Fruit fly (Drosophila melanogaster) S2 (cell line): ENCODE measurements around the gene CG2218.

ENCODE experiments used
- CG8478 ChIP-seq: fragments of >200 bp; optimal IDR thresholded peaks from 2 replicates; lab custom pipeline; 2018
- CTCF ChIP-seq, 2 experiments: fragments of >200 bp; optimal IDR thresholded peaks; 2 replicates each; lab custom pipeline; 2018

CG2218 gene

DNA sequence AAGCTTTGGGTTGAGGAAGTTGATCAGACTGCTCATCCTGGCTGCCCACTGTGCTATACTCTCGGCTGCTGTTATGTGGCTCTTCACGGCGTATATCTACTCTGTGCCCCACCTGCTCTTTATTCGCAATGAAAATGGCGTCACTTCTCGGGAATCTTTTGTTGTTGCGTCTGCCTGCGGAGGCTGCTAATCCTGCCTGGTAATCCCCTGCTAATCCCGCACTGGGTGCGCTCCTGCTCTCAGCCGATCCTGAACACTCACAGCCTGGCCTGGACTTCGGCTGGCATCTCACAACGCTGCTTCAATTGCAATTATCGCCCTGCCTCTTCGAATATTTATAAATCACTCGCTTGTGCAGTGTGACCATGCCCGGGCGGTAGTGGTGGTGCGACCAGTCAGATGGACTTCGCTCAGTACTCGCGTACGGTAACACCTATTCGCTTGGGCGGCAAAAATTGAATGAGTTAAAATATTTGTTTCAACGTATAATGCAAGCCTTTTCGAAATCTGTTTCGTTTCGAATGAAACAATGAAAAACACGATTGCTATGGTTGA, at the start of gene CG2218:
CG2218 (minus strand) TSS at position 472 of the 555 bp plus-strand sequence.
- TF ChIP-seq CTCF (optimal IDR thresholded peaks at IDR 0.05; lab: Kevin White, UChicago) (peak; percentile 1 to 44), CG8478 (no peak)

DNA sequence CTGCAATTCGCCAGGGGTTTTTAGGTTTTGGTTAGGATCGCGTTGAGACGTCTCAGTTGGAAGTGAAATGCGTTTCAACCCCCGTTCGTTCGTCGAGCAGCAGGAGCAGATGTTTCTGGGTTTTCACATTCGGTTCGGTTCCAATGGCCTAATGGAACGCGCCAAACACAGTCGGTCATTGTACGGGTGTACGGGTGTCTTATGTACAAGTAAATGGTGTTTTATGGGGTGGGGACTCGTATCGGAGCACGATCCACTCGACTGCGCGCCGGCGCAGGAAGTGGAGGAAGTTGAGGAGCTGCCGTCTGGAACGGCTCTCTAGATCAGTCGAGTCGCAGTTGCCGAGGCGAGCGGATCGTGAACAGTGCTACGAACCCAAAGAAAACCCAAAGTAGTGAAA, 48.3 kb upstream of the CG2218 start, which contains the start of gene spdo:
spdo (plus strand) TSS at position 318 of the 400 bp plus-strand sequence.
- TF ChIP-seq CG8478 = no peak
- TF ChIP-seq CTCF (optimal IDR thresholded peaks at IDR 0.05; lab: Kevin White, UChicago) = no peak

DNA sequence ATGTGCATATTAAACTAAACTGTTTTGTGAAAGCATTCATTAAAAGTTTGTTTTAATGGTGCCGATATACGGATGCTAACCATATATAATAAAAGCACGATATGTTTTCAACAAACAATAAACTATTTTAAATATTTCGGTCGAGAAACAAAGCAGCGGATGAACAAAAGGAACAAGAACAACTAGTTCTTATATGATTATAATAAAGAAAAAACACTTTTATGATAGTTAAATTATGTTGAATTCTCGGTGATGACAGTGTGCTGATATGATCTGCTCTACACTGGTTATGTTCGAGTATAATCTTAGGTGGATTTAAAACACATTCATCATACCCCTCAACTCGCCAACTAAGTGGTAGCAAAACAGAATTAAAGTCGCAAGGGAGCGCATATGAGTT, 47.8 kb upstream of the CG2218 start:
- TF ChIP-seq CG8478 (no peak), CTCF (optimal IDR thresholded peaks at IDR 0.05; lab: Kevin White, UChicago) (no peak)

DNA sequence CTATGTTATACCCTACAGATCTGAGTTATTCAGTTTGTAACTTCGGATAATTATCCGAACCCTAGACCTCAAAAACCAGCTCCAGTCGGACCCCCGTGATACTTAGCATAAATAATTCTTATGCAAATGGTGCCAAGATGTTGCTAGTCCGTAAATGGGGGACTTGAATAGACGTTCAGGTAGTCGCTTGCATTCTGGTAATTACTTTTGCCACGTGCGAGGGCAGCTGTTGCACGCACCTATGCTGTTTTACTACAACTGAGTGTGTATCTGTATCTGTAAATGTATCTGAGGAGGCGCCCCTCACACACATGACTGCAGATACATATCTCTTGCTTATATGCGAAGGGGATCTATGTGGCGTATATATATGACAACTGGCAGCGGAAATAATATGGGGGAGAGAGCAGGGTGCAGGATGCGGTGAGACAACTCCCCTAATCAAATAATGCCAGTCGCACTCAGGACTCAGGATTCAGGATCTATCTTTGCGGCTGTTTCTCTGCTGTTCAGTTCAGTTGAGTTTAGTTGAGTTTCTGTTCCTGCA, 46.7 kb upstream of the CG2218 start:
- TF ChIP-seq CTCF (optimal IDR thresholded peaks at IDR 0.05; lab: Kevin White, UChicago) = no peak
- TF ChIP-seq CG8478 = no peak

DNA sequence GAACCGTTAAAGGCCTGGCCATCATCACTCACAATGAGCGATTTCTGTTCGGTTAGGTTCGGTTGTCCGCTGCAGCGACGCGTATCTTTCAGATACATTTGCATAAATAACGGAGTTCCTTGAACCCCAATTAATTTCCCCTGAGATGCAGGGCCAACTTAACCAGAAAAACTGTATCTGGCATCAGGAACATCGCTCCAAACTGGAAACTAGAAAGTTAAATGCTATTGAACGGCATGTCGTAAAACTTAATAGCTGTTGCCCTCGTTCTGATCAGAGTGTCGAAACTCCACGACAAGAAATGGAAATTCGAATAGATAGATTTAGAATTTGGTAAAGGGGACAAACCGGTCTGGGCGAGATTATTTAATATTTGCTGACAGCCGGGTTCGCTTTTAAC, 44.3 kb upstream of the CG2218 start:
- TF ChIP-seq CTCF (optimal IDR thresholded peaks at IDR 0.05; lab: Kevin White, UChicago) = no peak
- TF ChIP-seq CG8478 = no peak

DNA sequence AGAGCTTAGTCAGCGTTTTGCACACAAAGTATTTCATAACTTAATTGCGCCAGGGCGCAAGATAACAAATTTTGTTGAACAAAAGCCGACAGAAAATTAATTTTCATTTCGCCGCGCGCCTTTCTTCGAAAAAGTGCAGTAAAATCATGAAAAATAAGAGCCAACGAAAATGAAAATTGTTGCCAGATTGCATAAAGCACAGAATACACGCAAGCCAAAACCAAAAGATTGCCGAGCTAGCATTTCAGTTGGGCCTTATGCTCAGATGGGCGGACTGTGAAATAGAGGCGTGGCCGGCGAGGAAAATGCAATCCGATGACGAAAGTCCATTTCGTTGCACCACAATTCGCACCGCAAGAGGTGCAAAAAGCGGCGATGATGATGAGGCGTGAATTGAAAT, 42.6 kb upstream of the CG2218 start:
- TF ChIP-seq CTCF (optimal IDR thresholded peaks at IDR 0.05; lab: Kevin White, UChicago) (no peak), CG8478 (no peak)

DNA sequence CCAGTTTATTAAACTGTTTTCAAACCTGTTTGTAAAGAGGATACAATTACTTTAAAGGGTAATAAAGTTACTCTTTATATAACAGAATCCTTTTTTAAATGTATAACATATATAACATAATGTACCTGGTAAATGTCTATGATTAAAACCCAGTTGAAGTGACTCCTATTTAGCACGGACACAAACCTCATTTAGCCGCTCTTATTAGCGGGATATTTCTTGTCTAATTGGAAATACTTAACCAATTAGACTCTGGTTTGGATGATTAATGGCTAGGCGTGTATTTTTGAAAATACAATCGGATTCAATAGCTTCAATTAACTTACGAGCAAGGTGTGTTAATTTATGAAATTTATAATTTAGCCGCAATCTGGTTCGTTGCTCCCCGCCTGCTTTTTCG, 39.0 kb upstream of the CG2218 start:
- TF ChIP-seq CTCF (optimal IDR thresholded peaks at IDR 0.05; lab: Kevin White, UChicago) (peak; percentile 21 to 58), CG8478 (no peak)

DNA sequence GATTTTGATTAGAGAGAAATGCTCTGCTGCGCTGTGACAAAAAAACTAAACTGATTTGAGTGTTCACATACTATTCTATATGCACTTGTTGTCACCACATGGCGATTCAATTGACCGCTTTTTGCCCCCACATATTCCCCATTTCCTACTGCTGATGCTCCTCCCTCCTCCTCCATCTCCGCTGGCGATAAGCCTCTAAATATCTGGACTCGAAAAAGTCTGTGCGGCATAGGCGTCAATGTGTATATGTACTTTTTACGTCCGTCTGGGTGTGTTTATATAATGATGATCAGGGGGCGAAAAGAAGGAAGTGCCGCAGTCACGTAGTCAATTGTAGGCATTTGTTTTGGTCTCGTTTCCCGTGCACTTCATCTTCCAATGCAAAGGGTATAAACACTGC, 38.4 kb upstream of the CG2218 start:
- TF ChIP-seq CTCF (optimal IDR thresholded peaks at IDR 0.05; lab: Kevin White, UChicago) (no peak), CG8478 (no peak)

DNA sequence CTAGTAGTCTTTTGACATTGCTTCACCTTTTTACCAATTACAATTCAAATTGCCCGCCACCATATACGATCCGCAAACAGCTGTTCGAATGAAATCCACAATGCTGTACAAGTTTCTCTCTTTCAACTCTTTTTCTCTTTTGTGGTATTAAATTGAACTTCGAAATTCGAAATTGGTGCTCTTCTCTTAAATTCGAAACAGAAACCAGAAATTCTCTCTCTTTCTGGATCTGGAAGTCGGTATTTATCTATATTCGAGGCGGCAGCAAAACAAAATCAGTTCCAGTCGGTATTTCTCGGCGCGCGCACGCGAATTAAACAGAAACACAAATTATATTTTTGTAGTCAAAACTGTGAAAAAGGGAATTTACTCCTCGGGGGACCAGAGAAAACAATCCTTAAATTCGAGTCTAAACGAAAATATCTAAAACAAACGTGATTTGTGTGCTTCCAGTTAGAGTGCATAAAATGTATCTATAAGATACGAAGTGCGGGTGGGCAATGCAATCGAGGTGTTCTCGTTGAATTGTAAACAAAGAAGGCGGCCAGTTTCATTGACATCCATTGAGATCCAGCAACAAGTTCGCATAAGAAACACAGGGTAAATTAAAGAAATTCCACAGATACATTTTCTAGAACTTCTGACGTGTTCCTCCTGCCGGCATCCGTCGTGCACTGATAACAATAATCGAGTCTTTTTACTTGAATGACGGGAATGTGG, 37.9 kb upstream of the CG2218 start, which contains the start of gene PH4alphaEFB:
PH4alphaEFB (plus strand) TSS at position 276 of the 720 bp plus-strand sequence.
- TF ChIP-seq CTCF (optimal IDR thresholded peaks at IDR 0.05; lab: Kevin White, UChicago) = no peak
- no peak for TF ChIP-seq CG8478

DNA sequence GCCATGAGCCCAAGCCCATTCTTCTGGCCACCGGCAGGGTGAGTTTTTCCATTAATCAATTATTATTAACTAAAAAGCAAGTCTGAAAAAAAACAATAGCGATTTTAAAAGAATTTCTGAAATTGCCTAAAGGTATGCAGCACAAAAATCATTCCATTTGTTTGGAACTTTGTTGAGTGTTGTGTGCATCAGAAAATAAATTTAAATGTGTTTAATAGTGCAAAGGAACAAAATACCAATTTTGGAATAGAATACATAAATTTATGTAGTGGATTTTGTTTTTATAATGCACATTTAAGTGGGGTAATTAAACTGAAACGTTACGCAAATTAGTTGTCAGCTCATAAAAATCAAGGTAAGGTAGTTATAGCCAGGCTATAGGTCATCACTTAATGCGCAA, 36.2 kb upstream of the CG2218 start:
- TF ChIP-seq CG8478 (no peak), CTCF (optimal IDR thresholded peaks at IDR 0.05; lab: Kevin White, UChicago) (no peak)

DNA sequence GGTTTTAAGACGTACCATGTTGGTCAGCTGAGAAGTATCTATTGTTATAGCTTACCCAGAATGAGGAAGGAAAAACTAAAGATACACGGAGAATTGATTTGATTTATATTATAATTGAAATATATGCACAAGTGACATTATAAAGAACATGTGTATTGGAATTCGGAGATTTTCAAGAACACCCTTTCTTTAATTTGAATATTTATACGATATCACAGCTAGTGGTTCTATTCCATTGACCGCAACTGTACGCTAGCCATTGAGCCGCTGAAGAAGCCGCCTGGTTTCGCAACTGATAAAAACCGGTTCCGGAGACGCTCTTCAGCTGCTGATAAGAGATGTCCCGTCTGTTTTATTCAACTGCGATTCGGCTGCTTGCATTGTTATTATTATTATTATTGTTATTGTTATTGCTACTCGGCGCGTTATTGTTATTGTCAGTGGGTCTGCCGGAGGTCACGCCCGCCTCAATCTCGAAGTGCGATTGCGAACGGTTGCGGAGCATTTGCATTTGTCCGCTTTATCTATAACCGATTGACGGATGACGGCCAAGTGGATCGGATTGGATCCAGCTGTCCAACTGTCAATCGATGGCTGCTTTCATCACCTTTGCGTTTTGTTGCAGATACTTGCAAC, 33.6 kb upstream of the CG2218 start:
- TF ChIP-seq CG8478 = no peak

DNA sequence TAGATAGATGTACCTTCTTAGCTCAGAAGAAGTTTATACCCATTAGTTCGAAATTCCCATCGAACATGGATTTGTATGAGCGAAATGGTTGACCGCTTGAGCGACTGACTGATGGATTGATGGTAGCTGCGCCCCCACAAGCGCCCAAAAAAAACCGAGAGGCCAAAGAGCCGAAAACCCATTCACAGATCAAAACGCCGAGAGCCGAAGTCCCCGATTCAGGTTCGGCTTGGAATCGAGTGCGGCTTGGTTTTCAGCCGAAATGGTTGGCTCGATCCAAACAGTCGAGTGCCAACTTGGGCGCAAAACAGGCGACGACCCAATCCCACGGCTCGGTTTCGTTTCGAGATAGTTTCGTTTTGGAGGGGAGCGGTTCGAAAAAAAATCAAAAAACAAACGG, 32.1 kb upstream of the CG2218 start:
- TF ChIP-seq CG8478 = no peak
- TF ChIP-seq CTCF (optimal IDR thresholded peaks at IDR 0.05; lab: Kevin White, UChicago) = no peak

DNA sequence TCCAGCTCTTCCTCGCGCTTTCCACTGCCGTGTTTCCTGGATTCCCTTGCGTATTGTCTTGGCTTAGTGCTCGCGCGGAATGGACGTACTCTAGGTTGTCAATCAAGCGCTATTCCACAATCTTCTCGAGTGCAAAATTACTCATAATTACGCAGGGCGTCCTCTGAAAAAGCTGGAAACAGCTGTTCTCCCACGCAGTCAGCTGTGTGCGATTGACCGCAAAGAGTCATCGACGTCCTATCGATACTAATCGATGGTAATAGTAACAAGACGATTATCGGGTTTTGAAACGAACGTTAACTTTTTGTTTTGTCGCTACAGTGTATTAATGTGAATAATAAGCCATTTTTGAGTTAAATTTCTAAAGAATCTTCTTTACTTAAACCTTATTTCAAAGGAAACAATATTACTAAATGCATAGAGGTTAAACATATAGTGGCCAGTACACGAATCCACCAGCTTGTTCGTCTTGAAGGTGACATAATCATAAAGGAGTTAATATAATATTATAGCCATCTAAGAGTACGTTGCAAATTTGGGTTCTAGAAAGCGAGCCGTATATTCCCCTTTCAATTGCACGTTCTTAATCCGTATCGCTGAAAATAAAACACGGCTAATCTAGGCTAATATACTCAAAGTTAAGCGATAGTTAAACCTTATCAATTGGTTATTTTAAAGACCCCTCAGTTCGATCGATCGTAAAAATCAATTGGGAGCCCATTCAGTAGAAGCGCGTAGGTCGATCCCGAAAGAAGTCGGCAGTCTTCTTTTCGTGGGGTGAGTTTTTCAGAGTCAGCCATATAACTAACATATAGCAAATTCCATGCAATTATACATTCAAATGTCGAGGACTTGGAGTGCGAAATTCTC, 31.2 kb upstream of the CG2218 start, which contains the start of the genes CG2224 and CDase:
CG2224 (minus strand) TSS at position 235 of the 870 bp plus-strand sequence.
CDase (plus strand) TSS at position 456 of the 870 bp plus-strand sequence.
- no peak for TF ChIP-seq CG8478
- peak; percentile 7 to 14 for TF ChIP-seq CTCF (optimal IDR thresholded peaks at IDR 0.05; lab: Kevin White, UChicago)

DNA sequence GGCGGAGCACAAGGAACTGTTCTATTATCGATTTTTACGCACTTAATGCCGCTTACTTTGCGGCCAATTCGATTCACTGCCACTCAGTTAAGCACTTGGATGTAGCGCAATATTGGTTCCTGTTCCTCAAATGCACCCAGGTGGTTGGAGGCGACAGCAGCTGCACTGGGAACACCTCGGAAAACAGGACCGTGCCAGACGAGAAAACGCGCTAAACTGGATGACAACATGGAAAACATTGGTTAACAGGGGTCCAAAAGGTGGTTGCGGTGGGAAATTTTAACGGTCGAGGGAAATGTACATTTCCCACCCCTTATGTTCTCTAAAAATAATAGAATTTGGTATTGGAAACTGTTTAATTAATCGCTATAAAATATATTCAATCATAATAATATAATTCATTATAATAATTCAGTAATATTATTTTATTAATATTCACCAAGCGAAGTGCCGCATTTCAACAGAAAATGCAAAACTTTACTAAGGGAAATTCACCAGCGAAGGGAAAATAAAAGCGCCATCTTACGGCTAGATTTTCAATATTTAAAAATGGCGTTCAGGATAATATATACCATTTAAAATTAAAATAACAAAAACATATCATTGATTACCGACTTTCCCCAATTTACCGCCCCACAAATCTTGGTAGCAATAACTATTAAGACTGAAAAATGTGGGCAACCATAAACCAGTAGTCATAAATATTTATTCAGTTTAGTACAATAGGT, 27.9 kb upstream of the CG2218 start, which contains the start of gene aralar1:
aralar1 (minus strand) TSS at position 51 of the 728 bp plus-strand sequence.
- TF ChIP-seq CTCF (optimal IDR thresholded peaks at IDR 0.05; lab: Kevin White, UChicago) = peak in 1 of 2 experiments; percentile 64
- TF ChIP-seq CG8478 = no peak
